Worm (Caenorhabditis elegans) whole organism, L4/young adult: ENCODE measurements around the gene C17C3.6.

ENCODE experiments used
- W03F9.2 ChIP-seq: fragments of 150-350 bp; optimal IDR thresholded peaks from 2 replicates; lab custom pipeline; 2014; ENCODE audit warnings: missing biosample characterization, missing genetic modification characterization
- dao-5 ChIP-seq: sonication (generic microtip); optimal IDR thresholded peaks from 2 replicates; lab custom pipeline; 2016; ENCODE audit warnings: missing genotype, missing genetic modification characterization, moderate library complexity, missing compliant biosample characterization
- him-1 ChIP-seq: sonication (generic microtip); optimal IDR thresholded peaks from 2 replicates; lab custom pipeline; 2016; ENCODE audit warnings: missing genotype, missing genetic modification reagents, missing genetic modification characterization, missing compliant biosample characterization

DNA sequence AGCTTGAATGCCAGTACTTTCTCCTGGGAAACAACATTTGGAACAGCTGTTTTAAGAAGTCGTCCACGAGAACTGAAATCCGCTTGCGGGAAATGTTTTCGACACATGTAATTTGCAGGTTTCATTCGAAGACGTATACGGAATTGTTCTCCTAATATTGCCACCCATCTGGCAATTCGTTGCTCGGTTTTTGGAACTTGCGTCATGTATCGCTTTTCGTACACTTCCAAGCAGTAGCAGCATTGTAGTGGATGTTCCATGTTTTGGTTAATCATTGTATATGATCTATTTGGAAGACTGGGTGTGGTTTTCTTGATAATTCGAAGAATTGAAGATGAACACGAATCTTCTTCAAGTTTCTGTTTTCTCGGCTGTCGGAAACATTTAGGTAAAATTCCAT lies 37.9 kb downstream of the C17C3.6 start:
- TF ChIP-seq him-1 (tag; lab: Kevin White, UChicago) (no peak), dao-5 (tag; lab: Kevin White, UChicago) (no peak), W03F9.2 (no peak)
